Fruit fly (Drosophila melanogaster) S2 (cell line): ENCODE results near the gene CG2712.

Experiments used
- CG8478 ChIP-seq: fragments of >200 bp; optimal IDR thresholded peaks from 2 replicates; lab custom pipeline; 2018
- CTCF ChIP-seq, 2 experiments: fragments of >200 bp; optimal IDR thresholded peaks; 2 replicates each; lab custom pipeline; 2018

CG2712 gene

DNA sequence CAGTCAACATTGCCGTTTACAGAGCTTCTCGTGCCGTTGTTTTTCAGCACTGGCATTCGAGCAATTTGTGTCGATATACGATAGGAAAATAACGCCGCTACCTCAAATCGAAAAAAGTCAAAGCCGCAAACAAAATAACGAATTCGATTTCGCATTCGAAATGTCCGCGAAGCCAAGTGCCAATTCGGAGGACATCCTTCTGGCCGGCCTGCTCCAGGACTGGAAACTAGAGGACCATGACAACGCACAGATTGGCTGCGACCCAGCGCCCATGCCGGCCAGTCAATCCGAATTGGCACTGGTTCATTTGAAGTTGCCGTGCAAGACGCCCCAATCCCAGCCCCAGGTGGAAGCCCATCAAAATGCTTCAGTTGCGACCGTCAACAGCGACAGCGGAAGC is 17.5 kb upstream of the CG2712 start:
- TF ChIP-seq CG8478 (lab: Kevin White, UChicago), result no peak
- no peak for TF ChIP-seq CTCF (optimal IDR thresholded peaks at IDR 0.05; lab: Kevin White, UChicago)

- TF ChIP-seq CTCF (optimal IDR thresholded peaks at IDR 0.05; lab: Kevin White, UChicago) (no peak), CG8478 (lab: Kevin White, UChicago) (no peak)
Observed at dm6 chrX:2720122-2720521, 12.1 kb upstream of the CG2712 start, which contains the start of gene CG2701. Gene CG2701, minus strand, starts transcription at chrX:2720327.

DNA sequence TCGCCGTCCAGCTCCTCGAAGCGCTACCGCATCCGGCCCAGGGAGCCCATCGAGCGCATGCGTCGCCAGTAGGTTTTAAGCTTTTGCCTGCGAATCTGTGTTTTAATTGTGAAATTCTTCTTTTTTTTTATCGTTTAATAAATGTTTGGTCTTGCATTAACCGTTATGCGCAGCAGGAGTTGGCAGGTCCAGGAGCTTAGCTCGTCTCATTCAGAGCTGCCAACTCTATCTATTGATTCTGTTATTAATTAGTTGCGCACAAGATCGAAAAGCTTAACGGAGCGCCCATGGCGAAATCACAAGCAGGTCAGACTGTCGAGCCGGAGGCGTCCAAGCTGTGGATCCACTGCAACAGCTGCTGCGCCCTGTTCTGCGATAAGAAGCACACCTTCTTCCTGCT is 5.8 kb upstream of the CG2712 start, which contains the start of gene vilya:
TSS of gene vilya (plus strand) at position 259 of the 400 bp plus-strand sequence.
- TF ChIP-seq CG8478 (lab: Kevin White, UChicago) (no peak), CTCF (optimal IDR thresholded peaks at IDR 0.05; lab: Kevin White, UChicago) (no peak)

dm6 chrX:2727506-2727905 is 4.8 kb upstream of the CG2712 start, which contains the start of gene dwg:
Gene dwg, plus strand, starts transcription at chrX:2727698.
- TF ChIP-seq CG8478 (lab: Kevin White, UChicago) (no peak), CTCF (optimal IDR thresholded peaks at IDR 0.05; lab: Kevin White, UChicago) (no peak)

- TF ChIP-seq CTCF (optimal IDR thresholded peaks at IDR 0.05; lab: Kevin White, UChicago) (peak in 1 of 2 experiments; percentile 27), CG8478 (lab: Kevin White, UChicago) (no peak)
Observed at dm6 chrX:2738663-2739062, 6.4 kb downstream of the CG2712 start, which contains the start of gene crm. Gene crm, minus strand, starts transcription at chrX:2738773.

DNA sequence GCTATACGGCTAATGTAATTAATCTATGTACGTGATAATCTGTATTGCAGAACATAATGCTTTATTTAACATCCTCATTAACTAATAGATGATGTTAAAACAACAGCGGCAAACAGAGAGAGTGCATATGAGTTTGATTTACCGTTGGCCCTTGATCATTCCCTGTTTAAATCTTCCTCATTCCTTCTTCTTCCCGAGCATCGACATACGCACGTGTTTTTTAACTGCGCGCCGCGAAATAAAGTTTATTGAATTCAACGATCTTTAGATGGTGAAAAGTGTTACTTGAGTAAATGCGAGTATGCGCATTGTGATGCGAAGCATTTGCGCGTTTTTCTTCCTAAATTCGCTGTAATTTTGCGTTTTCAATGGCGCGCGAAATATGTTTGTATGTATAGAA is 7.8 kb downstream of the CG2712 start, which contains the start of gene kirre:
TSS of gene kirre (plus strand) at position 301 of the 400 bp plus-strand sequence.
- TF ChIP-seq CTCF (optimal IDR thresholded peaks at IDR 0.05; lab: Kevin White, UChicago) (no peak), CG8478 (lab: Kevin White, UChicago) (no peak)

DNA sequence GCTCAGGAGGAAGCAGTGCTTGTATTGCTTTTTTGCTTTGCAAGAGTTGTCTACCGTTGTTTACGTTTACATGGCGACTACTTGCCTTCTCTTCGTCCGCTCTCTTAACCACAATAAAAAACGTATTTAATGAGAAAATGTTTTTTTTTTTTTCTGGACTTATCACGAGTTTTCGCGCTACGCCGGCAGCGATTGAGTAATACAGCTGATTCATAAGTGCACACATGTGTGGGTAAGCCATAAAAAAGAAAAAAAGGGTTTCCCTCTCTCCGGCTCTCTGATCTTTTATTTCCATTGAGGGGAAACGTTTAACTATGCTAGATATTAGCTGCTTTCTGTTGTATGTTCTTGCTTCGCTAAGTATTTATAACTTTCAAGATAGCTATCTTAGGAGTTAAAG is 9.8 kb downstream of the CG2712 start:
- TF ChIP-seq CG8478 (lab: Kevin White, UChicago) (no peak), CTCF (optimal IDR thresholded peaks at IDR 0.05; lab: Kevin White, UChicago) (no peak)

DNA sequence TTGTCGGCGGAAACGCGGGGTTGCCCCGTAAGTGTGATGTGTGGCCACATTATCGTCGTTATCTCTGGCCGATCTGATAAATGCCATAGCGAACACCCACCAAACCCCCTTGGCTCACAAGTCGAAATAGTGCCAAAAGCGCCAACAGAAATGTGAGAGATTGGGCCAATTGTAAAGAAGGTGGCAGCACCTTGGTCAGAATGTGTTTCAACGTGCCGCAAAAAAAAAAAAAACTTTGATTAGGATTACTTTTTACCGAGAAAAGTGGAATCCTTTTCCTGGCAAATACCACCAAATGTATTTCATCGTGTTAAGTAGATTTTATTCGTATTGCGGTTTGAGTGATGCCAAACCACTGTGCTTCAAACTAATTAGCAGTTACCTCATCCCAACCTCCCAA is 10.8 kb downstream of the CG2712 start:
- no peak for TF ChIP-seq CG8478 (lab: Kevin White, UChicago)
- no peak for TF ChIP-seq CTCF (optimal IDR thresholded peaks at IDR 0.05; lab: Kevin White, UChicago)

DNA sequence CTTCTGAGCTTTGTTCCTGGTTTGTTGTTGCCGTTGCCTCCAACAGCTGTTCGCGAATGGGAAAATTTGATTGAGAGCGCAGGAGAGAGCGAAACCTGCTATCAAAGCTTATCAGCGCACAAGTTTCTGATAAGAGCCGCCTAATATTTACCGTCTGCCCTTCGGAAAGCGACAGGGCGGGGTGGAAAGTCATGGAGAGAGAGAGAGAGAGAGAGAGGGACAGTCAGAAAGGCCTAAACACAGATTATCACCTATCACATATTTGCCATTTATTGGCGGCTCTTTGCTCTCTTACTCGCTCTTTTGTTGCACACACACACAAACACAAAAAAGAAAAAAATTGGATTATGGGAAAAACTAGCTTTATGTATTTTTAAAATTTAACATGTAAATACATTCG is 11.3 kb downstream of the CG2712 start:
- TF ChIP-seq CG8478 (lab: Kevin White, UChicago), result no peak
- no peak for TF ChIP-seq CTCF (optimal IDR thresholded peaks at IDR 0.05; lab: Kevin White, UChicago)

DNA sequence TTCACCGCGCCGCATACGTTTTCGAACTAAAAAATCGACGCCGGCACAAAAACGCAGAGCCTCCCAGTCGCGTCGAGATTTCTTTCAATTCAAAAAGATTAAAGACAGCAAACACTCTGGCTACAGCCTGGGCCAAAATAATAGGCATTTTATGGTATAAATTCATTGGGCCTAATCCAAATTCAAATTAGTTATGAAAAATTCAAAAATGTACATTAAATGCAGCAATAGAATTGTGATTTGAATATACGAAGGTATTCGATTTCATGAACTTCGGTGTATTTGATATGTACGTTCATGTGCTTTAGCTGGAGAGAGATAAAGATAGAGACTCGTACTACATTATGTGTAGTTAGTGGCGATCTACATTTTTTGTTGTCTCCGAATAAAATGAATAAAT is 11.8 kb downstream of the CG2712 start, which contains the start of gene Syx4:
TSS of gene Syx4 (minus strand) at position 35 of the 400 bp plus-strand sequence.
- no peak for TF ChIP-seq CG8478 (lab: Kevin White, UChicago)
- no peak for TF ChIP-seq CTCF (optimal IDR thresholded peaks at IDR 0.05; lab: Kevin White, UChicago)

DNA sequence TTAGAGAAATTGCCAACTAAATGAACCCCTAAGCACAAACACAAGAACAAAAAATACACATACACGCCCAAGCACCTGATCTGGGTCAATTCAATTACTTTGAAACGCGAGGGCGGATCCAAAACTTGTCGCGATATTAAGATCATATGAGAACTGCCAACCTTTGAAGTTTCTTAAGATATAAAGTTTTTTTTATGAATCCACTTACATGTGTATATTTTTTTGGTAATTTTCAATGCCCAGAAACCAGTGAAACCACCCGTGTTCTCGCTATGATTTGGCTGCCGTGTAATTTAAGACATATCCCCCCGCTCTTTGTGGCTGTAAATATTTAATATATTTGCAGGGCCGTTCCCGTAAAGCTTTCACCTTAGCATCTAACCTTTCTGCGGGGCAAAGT is 17.4 kb downstream of the CG2712 start:
- TF ChIP-seq CG8478 (lab: Kevin White, UChicago) (no peak), CTCF (optimal IDR thresholded peaks at IDR 0.05; lab: Kevin White, UChicago) (no peak)

dm6 chrX:2757400-2757799 is 25.1 kb downstream of the CG2712 start:
- TF ChIP-seq CTCF (optimal IDR thresholded peaks at IDR 0.05; lab: Kevin White, UChicago) (no peak), CG8478 (lab: Kevin White, UChicago) (no peak)

dm6 chrX:2761198-2761597 is 28.9 kb downstream of the CG2712 start:
- TF ChIP-seq CTCF (optimal IDR thresholded peaks at IDR 0.05; lab: Kevin White, UChicago) (no peak), CG8478 (lab: Kevin White, UChicago) (no peak)

DNA sequence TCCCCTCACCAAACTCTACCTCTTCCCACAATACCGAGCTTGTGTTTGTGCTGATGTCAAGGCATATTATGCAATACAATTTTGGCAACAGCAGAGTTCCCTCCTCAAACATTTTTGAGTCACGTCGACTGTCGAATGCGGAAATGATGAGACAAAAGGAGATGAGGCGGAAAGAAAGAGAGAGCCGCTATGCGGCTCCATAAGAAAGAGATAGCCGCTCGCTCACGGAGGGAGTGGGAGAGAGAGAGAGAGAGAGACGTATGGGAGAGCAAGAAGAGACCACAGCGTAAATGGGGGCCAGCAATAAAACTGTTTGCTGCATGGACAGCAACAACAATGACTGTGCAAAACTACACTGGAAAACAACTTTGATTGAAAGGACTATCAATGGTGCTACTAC is 33.2 kb downstream of the CG2712 start:
- TF ChIP-seq CTCF (optimal IDR thresholded peaks at IDR 0.05; lab: Kevin White, UChicago), result no peak
- no peak for TF ChIP-seq CG8478 (lab: Kevin White, UChicago)
